Fruit fly (Drosophila melanogaster): ENCODE results near the gene CG8927.

Gene CG8927

DNA sequence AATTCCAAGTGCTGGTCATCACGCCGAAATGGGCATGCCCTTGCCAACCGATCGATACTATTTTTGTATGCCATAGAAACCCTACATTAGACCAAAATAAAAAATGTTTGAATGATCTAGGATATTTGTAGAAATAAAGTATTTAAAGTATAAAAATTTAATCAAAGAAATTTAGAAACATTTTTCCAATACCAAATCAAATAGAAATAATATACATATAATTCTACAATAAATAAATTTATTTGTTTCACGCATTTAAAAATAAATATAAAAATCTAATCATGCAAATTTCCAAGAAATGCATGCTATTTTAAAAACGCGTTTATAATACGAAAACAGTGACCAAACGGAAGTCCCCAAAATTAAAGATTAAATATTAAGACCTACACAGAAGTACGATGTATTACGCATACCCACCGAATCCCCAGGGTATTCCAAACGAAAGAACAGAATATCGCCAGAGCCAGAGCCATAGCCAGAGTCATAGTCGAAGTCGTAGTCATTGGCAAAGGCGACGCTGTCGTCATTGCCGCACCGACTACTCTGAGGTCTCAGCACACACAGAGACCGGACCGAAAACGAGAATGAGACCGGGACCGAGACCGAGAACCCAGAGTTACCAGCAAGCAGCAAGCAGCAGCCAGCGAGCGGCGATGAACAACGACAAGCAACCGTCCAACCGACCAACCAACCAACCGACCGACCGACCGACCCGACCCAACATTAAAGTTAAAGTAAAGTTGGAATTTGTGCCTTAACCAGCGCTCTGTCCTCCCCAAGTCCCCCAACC is 28.3 kb downstream of the CG8927 start (continued):
- TF ChIP-seq mld (GFP tag; IDR thresholded peaks at IDR 0.05; ENCODE audit: partially characterized antibody) (no peak), tna (GFP tag; IDR thresholded peaks at IDR 0.05; ENCODE audit: partially characterized antibody) (peak; percentile 31; the same call in 1 of the 2 replicates), disco-r (GFP tag; optimal IDR thresholded peaks at IDR 0.05) (no peak), ham (GFP tag; IDR thresholded peaks at IDR 0.05) (no peak), lov (optimal IDR thresholded peaks at IDR 0.05) (no peak), lov (GFP tag; IDR thresholded peaks at IDR 0.05) (no peak), Bgb (GFP tag; IDR thresholded peaks at IDR 0.05; ENCODE audit: partially characterized antibody) (peak; percentile 35; the same call in 1 of the 2 replicates), CG7372 (GFP tag; IDR thresholded peaks at IDR 0.05) (no peak), sug (tag; optimal IDR thresholded peaks at IDR 0.05) (no peak), CG13624 (GFP tag; optimal IDR thresholded peaks at IDR 0.05) (peak; percentile 16), CG1832 (GFP tag; optimal IDR thresholded peaks at IDR 0.05) (no peak), Fer3 (tag; optimal IDR thresholded peaks at IDR 0.05) (peak; percentile 23), sens-2 (GFP tag; IDR thresholded peaks at IDR 0.05) (peak; percentile 8; the same call in 1 of the 2 replicates), CG2120 (GFP tag; optimal IDR thresholded peaks at IDR 0.05) (peak; percentile 32), CG7928 (GFP tag; optimal IDR thresholded peaks at IDR 0.05) (no peak), oc (tag; optimal IDR thresholded peaks at IDR 0.05) (no peak), vfl (GFP tag; optimal IDR thresholded peaks at IDR 0.05) (no peak), rib (GFP tag; IDR thresholded peaks at IDR 0.05) (0 out of 2 replicates have a peak, but pooled peaks have one; percentile 61), kni (GFP tag; optimal IDR thresholded peaks at IDR 0.05) (no peak), Six4 (GFP tag; optimal IDR thresholded peaks at IDR 0.05) (no peak), sim (GFP tag; IDR thresholded peaks at IDR 0.05) (no peak), trem (tag; optimal IDR thresholded peaks at IDR 0.05) (peak; percentile 20), BtbVII (GFP tag; optimal IDR thresholded peaks at IDR 0.05) (peak; percentile 40), Dbx (GFP tag; IDR thresholded peaks at IDR 0.05) (peak; percentile 50; the same call in 2 of the 3 replicates), dmrt11E (tag; optimal IDR thresholded peaks at IDR 0.05) (peak; percentile 73), Usf (GFP tag; optimal IDR thresholded peaks at IDR 0.05) (peak; percentile 57), CG10979 (tag; optimal IDR thresholded peaks at IDR 0.05) (peak; percentile 64), ase (GFP tag; IDR thresholded peaks at IDR 0.05) (no peak), MESR4 (GFP tag; optimal IDR thresholded peaks at IDR 0.05) (no peak), B-H2 (GFP tag; optimal IDR thresholded peaks at IDR 0.05) (no peak), sd (tag; optimal IDR thresholded peaks at IDR 0.05) (no peak), CG31365 (tag; optimal IDR thresholded peaks at IDR 0.05) (no peak), so (GFP tag; IDR thresholded peaks at IDR 0.05) (0 out of 3 replicates have a peak, but pooled peaks have one; percentile 42), CG15601 (tag; optimal IDR thresholded peaks at IDR 0.05) (peak; percentile 2), tap (tag; optimal IDR thresholded peaks at IDR 0.05) (no peak), CG10267 (tag; optimal IDR thresholded peaks at IDR 0.05) (peak; percentile 59), CG3847 (GFP tag; IDR thresholded peaks at IDR 0.05) (0 out of 2 replicates have a peak, but pooled peaks have one; percentile 11), slou (GFP tag; optimal IDR thresholded peaks at IDR 0.05) (no peak), CG4404 (GFP tag; IDR thresholded peaks at IDR 0.05) (no peak), CG7556 (GFP tag; optimal IDR thresholded peaks at IDR 0.05) (peak; percentile 78), H15 (GFP tag; IDR thresholded peaks at IDR 0.05) (0 out of 3 replicates have a peak, but pooled peaks have one; percentile 5), CG11504 (tag; optimal IDR thresholded peaks at IDR 0.05) (peak; percentile 63), dan (GFP tag; IDR thresholded peaks at IDR 0.05) (no peak), abd-A (tag; optimal IDR thresholded peaks at IDR 0.05) (peak; percentile 59), Dref (GFP tag; IDR thresholded peaks at IDR 0.05) (0 out of 2 replicates have a peak, but pooled peaks have one; percentile 19), ato (GFP tag; IDR thresholded peaks at IDR 0.05; ENCODE audit: partially characterized antibody) (no peak), al (GFP tag; IDR thresholded peaks at IDR 0.05) (0 out of 2 replicates have a peak, but pooled peaks have one; percentile 11), fd96Cb (tag; optimal IDR thresholded peaks at IDR 0.05) (peak; percentile 44), CG6689 (GFP tag; IDR thresholded peaks at IDR 0.05) (peak; percentile 40; the same call in 1 of the 2 replicates)
